Worm (Caenorhabditis elegans) whole organism, mixed stage, embryonic: ENCODE measurements around the gene tpst-1.

Experiments
- mep-1 ChIP-seq: fragments of 150-350 bp; optimal IDR thresholded peaks from 2 replicates; lab custom pipeline; 2017; ENCODE audit warnings: missing biosample characterization, missing genetic modification reagents, missing genetic modification characterization, inconsistent platforms
- unc-62 ChIP-seq: fragments of 150-350 bp; optimal IDR thresholded peaks from 2 replicates; lab custom pipeline; 2014; ENCODE audit warnings: missing biosample characterization, missing genetic modification reagents, missing genetic modification characterization

ce11 chrIII:12608220-12608958 is 53.7 kb downstream of the tpst-1 start, which contains the start of gene epc-1:
- TF ChIP-seq mep-1 (tag; lab: Kevin White, UChicago) (peak; percentile 67), unc-62 (peak; percentile 50)
